Worm (Caenorhabditis elegans) whole organism, L3 larva: Measurements from ENCODE around the gene Y69A2AR.19.

Experiments used
- aly-2 ChIP-seq: fragments of 150-350 bp; optimal IDR thresholded peaks from 2 replicates; lab custom pipeline; 2014; ENCODE audit warnings: missing biosample characterization, missing genetic modification characterization
- ama-1 ChIP-seq: fragments of 150-350 bp; optimal IDR thresholded peaks from 2 replicates; lab custom pipeline; 2018
- ceh-9 ChIP-seq: sonication (generic microtip); optimal IDR thresholded peaks from 2 replicates; lab custom pipeline; 2018; ENCODE audit warnings: missing biosample characterization, missing genetic modification characterization
- daf-12 ChIP-seq: fragments of 150-350 bp; optimal IDR thresholded peaks from 2 replicates; lab custom pipeline; 2014; ENCODE audit warnings: missing biosample characterization, missing genetic modification reagents, missing genetic modification characterization
- egl-5 ChIP-seq: fragments of 150-350 bp; optimal IDR thresholded peaks from 2 replicates; lab custom pipeline; 2017; ENCODE audit warnings: missing biosample characterization, missing genetic modification reagents, missing genetic modification characterization, inconsistent platforms
- fkh-10 ChIP-seq: sonication (generic microtip); optimal IDR thresholded peaks from 2 replicates; lab custom pipeline; 2017; ENCODE audit warnings: missing biosample characterization, missing genetic modification reagents, missing genetic modification characterization
- hmg-11 ChIP-seq: sonication (generic microtip); optimal IDR thresholded peaks from 2 replicates; lab custom pipeline; 2016; ENCODE audit warnings: missing genetic modification characterization, missing compliant biosample characterization
- mdl-1 ChIP-seq: fragments of 150-350 bp; optimal IDR thresholded peaks from 2 replicates; lab custom pipeline; 2014; ENCODE audit warnings: missing biosample characterization, missing genetic modification characterization
- nhr-11 ChIP-seq: fragments of 150-350 bp; optimal IDR thresholded peaks from 2 replicates; lab custom pipeline; 2014; ENCODE audit warnings: missing biosample characterization, missing genetic modification characterization
- pha-4 ChIP-seq: fragments of 150-350 bp; optimal IDR thresholded peaks from 2 replicates; lab custom pipeline; 2014; ENCODE audit warnings: missing biosample characterization, missing genetic modification reagents, missing genetic modification characterization
- pqm-1 ChIP-seq: fragments of 150-350 bp; optimal IDR thresholded peaks from 2 replicates; lab custom pipeline; 2017; ENCODE audit warnings: missing biosample characterization, missing genetic modification characterization, inconsistent platforms
- unc-39 ChIP-seq: sonication (generic microtip); optimal IDR thresholded peaks from 4 replicates; lab custom pipeline; 2017; ENCODE audit warnings: missing biosample characterization, missing genetic modification characterization
- unc-62 ChIP-seq: fragments of 150-350 bp; sonication (generic microtip); optimal IDR thresholded peaks from 4 replicates; lab custom pipeline; 2014; ENCODE audit warnings: missing biosample characterization, missing genetic modification reagents, missing genetic modification characterization
- ztf-4 ChIP-seq: fragments of 150-350 bp; optimal IDR thresholded peaks from 2 replicates; lab custom pipeline; 2014; ENCODE audit warnings: missing biosample characterization, missing genetic modification characterization

DNA sequence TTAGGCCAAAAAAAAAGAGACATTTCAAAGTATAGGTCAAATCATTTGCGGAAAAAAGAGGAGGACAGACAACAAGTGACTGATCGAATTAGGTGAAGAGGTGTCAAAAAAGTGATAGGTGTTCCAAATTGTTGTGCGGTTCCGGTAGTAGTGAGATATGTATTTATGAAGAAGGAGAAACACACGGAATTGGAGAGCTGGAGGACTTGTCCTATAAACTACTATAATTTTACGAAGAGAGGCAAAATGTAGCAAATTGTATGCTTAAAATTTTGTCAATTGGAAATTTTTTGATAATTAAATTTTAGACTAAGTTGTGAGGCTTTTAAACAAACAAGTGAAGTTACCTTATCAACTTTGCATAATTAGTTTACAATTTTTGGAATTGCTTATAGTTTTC lies 37.0 kb upstream of the Y69A2AR.19 start:
- TF ChIP-seq egl-5 (tag; lab: Kevin White, UChicago) (no peak), fkh-10 (GFP tag; lab: Kevin White, UChicago) (no peak), unc-62 (no peak), aly-2 (no peak), ama-1 (lab: Kevin White, UChicago) (no peak), daf-12 (tag; lab: Kevin White, UChicago) (no peak), pha-4 (tag; lab: Kevin White, UChicago) (no peak), ceh-9 (tag; lab: Kevin White, UChicago) (no peak), unc-39 (tag; lab: Kevin White, UChicago) (no peak), mdl-1 (no peak), pqm-1 (tag; lab: Kevin White, UChicago) (no peak), ztf-4 (tag; lab: Kevin White, UChicago) (no peak), hmg-11 (tag; lab: Kevin White, UChicago) (no peak), nhr-11 (tag; lab: Kevin White, UChicago) (no peak)
